Worm (Caenorhabditis elegans) whole organism, L1 larva: ENCODE results near the gene rab-37.

Experiments used
- blmp-1 ChIP-seq: fragments of 150-350 bp; optimal IDR thresholded peaks from 2 replicates; lab custom pipeline; 2014; ENCODE audit warnings: missing biosample characterization, missing genetic modification characterization
- nhr-237 ChIP-seq: fragments of 150-350 bp; optimal IDR thresholded peaks from 2 replicates; lab custom pipeline; 2014; ENCODE audit warnings: missing biosample characterization, missing genetic modification characterization
- sptf-1 ChIP-seq: fragments of 150-350 bp; optimal IDR thresholded peaks from 2 replicates; lab custom pipeline; 2014; ENCODE audit warnings: missing biosample characterization, missing genetic modification characterization

DNA sequence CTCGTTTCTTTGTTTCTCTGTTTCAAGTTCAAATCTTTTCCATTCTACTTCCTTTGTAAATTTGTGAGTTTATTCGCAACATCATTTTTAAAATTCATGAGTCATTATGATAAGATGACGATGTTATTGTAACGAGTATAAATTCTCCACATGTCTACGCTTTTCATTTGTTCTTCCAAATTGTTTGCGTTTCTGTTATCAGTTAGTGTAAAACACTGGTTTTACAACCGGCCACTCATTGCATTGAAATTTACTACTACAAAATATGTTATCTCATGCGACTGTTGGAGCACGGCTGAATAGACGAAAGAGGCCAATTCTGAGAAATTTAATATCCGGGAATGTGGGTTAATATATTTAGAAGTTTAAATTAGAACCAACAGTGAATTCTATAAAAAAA lies 46.7 kb upstream of the rab-37 start, which contains the start of gene C52B9.19:
- TF ChIP-seq blmp-1 (tag; lab: Kevin White, UChicago) (no peak), nhr-237 (no peak), sptf-1 (tag; lab: Kevin White, UChicago) (no peak)
